Fruit fly (Drosophila melanogaster) whole organism, wandering third instar larva: ENCODE results near the gene Sbat.
A peak's percentile ranks its signal among the peaks of the same experiment; 100 is the strongest.

ENCODE experiments used
- Abd-B ChIP-seq: fragments of >200 bp; optimal IDR thresholded peaks from 2 replicates; lab custom pipeline; 2017; ENCODE audit warnings: missing biosample characterization, missing genetic modification characterization
- CG32264 ChIP-seq: fragments of 200-800 bp; sonication (Bioruptor generic); optimal IDR thresholded peaks from 2 replicates; lab custom pipeline; 2016; ENCODE audit warnings: missing biosample characterization, missing genetic modification characterization
- CG9705 ChIP-seq: fragments of 200-800 bp; sonication (Bioruptor generic); optimal IDR thresholded peaks from 2 replicates; lab custom pipeline; 2018; ENCODE audit warnings: missing biosample characterization, mild to moderate bottlenecking, missing genetic modification characterization
- CrebA ChIP-seq: fragments of 200-800 bp; sonication (Bioruptor generic); optimal IDR thresholded peaks from 2 replicates; lab custom pipeline; 2016; ENCODE audit warnings: missing biosample characterization, mild to moderate bottlenecking, missing genetic modification characterization, borderline replicate concordance
- Dfd ChIP-seq: fragments of >200 bp; optimal IDR thresholded peaks from 2 replicates; lab custom pipeline; 2017; ENCODE audit warnings: missing biosample characterization, missing genetic modification characterization
- Dif ChIP-seq: fragments of 200-275, 200-300 bp; sonication (Bioruptor generic); optimal IDR thresholded peaks from 2 replicates; lab custom pipeline; 2018; ENCODE audit warnings: missing biosample characterization, missing genetic modification characterization; ENCODE audit not compliant: partially characterized antibody
- GATAd ChIP-seq: sonication (Bioruptor generic); optimal IDR thresholded peaks from 2 replicates; lab custom pipeline; 2016; ENCODE audit warnings: missing biosample characterization, missing genetic modification characterization
- HLH106 ChIP-seq: fragments of 200-800 bp; optimal IDR thresholded peaks from 3 replicates; lab custom pipeline; 2019; ENCODE audit warnings: missing biosample characterization, mild to moderate bottlenecking, missing genetic modification characterization, moderate library complexity
- Hnf4 ChIP-seq: fragments of 200-800 bp; sonication (Bioruptor generic); optimal IDR thresholded peaks from 2 replicates; lab custom pipeline; 2016; ENCODE audit warnings: missing biosample characterization, mild to moderate bottlenecking, missing genetic modification characterization
- Hr78 ChIP-seq: fragments of >200 bp; optimal IDR thresholded peaks from 2 replicates; lab custom pipeline; 2017; ENCODE audit warnings: missing biosample characterization, missing genetic modification characterization
- Hr83 ChIP-seq: fragments of 200-300 bp; sonication (Bioruptor generic); optimal IDR thresholded peaks from 2 replicates; lab custom pipeline; 2016; ENCODE audit warnings: missing biosample characterization, mild to moderate bottlenecking, missing genetic modification characterization, moderate library complexity; ENCODE audit not compliant: poor library complexity, severe bottlenecking
- Jra ChIP-seq: sonication (Bioruptor generic); optimal IDR thresholded peaks from 2 replicates; lab custom pipeline; 2016; ENCODE audit warnings: missing biosample characterization, missing genetic modification characterization
- Mio ChIP-seq: sonication (Bioruptor generic); optimal IDR thresholded peaks from 2 replicates; lab custom pipeline; 2016; ENCODE audit warnings: missing biosample characterization, missing genetic modification characterization
- OdsH ChIP-seq: fragments of 200-800 bp; sonication (Bioruptor generic); optimal IDR thresholded peaks from 2 replicates; lab custom pipeline; 2016; ENCODE audit warnings: missing biosample characterization, mild to moderate bottlenecking, missing genetic modification characterization
- Rel ChIP-seq, 2 experiments: fragments of 200-800 bp; sonication (Bioruptor generic) in 1 of 2; optimal IDR thresholded peaks; 2 replicates in 1 of 2; 3 replicates in 1 of 2; lab custom pipeline; 2016 to 2019; ENCODE audit warnings: mild to moderate bottlenecking in 2 of 2, missing biosample characterization in 2 of 2, missing genetic modification characterization in 2 of 2, moderate library complexity in 1 of 2
- Sp1 ChIP-seq: fragments of 200-800 bp; sonication (Bioruptor generic); optimal IDR thresholded peaks from 3 replicates; lab custom pipeline; 2019; ENCODE audit warnings: missing biosample characterization, mild to moderate bottlenecking, missing genetic modification characterization, moderate library complexity
- Vsx2 ChIP-seq: fragments of 200-300, 225-300 bp; sonication (Bioruptor generic); optimal IDR thresholded peaks from 2 replicates; lab custom pipeline; 2018; ENCODE audit warnings: missing biosample characterization, missing genetic modification characterization; ENCODE audit not compliant: partially characterized antibody
- br ChIP-seq: fragments of 200-800 bp; sonication (Bioruptor generic); optimal IDR thresholded peaks from 2 replicates; lab custom pipeline; 2016; ENCODE audit warnings: missing biosample characterization, missing genetic modification characterization
- brk ChIP-seq: fragments of 200-800 bp; sonication (Bioruptor generic); optimal IDR thresholded peaks from 2 replicates; lab custom pipeline; 2016; ENCODE audit warnings: missing biosample characterization, mild to moderate bottlenecking, missing genetic modification characterization
- dl ChIP-seq, 2 experiments: fragments of 175-275, 200-275 bp in 1 of 2; fragments of 200-275 bp in 1 of 2; sonication (Bioruptor generic); optimal IDR thresholded peaks; lab custom pipeline; 2018; ENCODE audit warnings: mild to moderate bottlenecking in 2 of 2, missing biosample characterization in 2 of 2, missing genetic modification characterization in 2 of 2, moderate library complexity in 2 of 2; ENCODE audit not compliant: partially characterized antibody in 2 of 2, insufficient read depth in 1 of 2
- dmrt93B ChIP-seq: fragments of 200-800 bp; sonication (Bioruptor generic); optimal IDR thresholded peaks from 2 replicates; lab custom pipeline; 2018; ENCODE audit warnings: missing biosample characterization, mild to moderate bottlenecking, missing genetic modification characterization
- dsf ChIP-seq: sonication (Bioruptor generic); optimal IDR thresholded peaks from 2 replicates; lab custom pipeline; 2016; ENCODE audit warnings: missing biosample characterization, missing genetic modification characterization, borderline replicate concordance
- ey ChIP-seq: fragments of 200-800 bp; sonication (Bioruptor generic); optimal IDR thresholded peaks from 2 replicates; lab custom pipeline; 2016; ENCODE audit warnings: missing biosample characterization, missing genetic modification characterization
- foxo ChIP-seq, 2 experiments: fragments of 200-800 bp; sonication (Bioruptor generic); optimal IDR thresholded peaks; 2 replicates in 1 of 2; 3 replicates in 1 of 2; lab custom pipeline; 2016 to 2017; ENCODE audit warnings: missing biosample characterization in 2 of 2, missing genetic modification characterization in 2 of 2
- fru ChIP-seq: fragments of 200-800 bp; sonication (Bioruptor generic); optimal IDR thresholded peaks from 3 replicates; lab custom pipeline; 2016; ENCODE audit warnings: missing biosample characterization, mild to moderate bottlenecking, missing genetic modification characterization
- h ChIP-seq: fragments of 200-800 bp; sonication (Bioruptor generic); optimal IDR thresholded peaks from 3 replicates; lab custom pipeline; 2016; ENCODE audit warnings: missing biosample characterization, mild to moderate bottlenecking, missing genetic modification characterization
- pan ChIP-seq: fragments of >200 bp; optimal IDR thresholded peaks from 2 replicates; lab custom pipeline; 2017
- psq ChIP-seq: fragments of 200-800 bp; sonication (Bioruptor generic); optimal IDR thresholded peaks from 3 replicates; lab custom pipeline; 2017; ENCODE audit warnings: missing biosample characterization, mild to moderate bottlenecking, missing genetic modification characterization, moderate library complexity
- rgr ChIP-seq: fragments of 200-800 bp; sonication (Bioruptor generic); optimal IDR thresholded peaks from 3 replicates; lab custom pipeline; 2016; ENCODE audit warnings: missing biosample characterization, mild to moderate bottlenecking, missing genetic modification characterization
- sage ChIP-seq: fragments of 200-800 bp; sonication (Bioruptor generic); optimal IDR thresholded peaks from 2 replicates; lab custom pipeline; 2016; ENCODE audit warnings: missing biosample characterization, mild to moderate bottlenecking, missing genetic modification characterization
- sv ChIP-seq: fragments of 200-800 bp; sonication (Bioruptor generic); optimal IDR thresholded peaks from 3 replicates; lab custom pipeline; 2016; ENCODE audit warnings: missing biosample characterization, missing genetic modification characterization
- tai ChIP-seq: sonication (Bioruptor generic); optimal IDR thresholded peaks from 2 replicates; lab custom pipeline; 2016; ENCODE audit warnings: missing biosample characterization, missing genetic modification characterization
- usp ChIP-seq: fragments of >200 bp; optimal IDR thresholded peaks from 2 replicates; lab custom pipeline; 2017; ENCODE audit warnings: missing biosample characterization, missing genetic modification characterization
- woc ChIP-seq: sonication (Bioruptor generic); optimal IDR thresholded peaks from 2 replicates; lab custom pipeline; 2016; ENCODE audit warnings: missing biosample characterization, mild to moderate bottlenecking, missing genetic modification characterization

Sbat gene

dm6 chr2L:2873729-2874127, 4.4 kb upstream of the Sbat start:
- TF ChIP-seq woc = peak; percentile 29
- no peak for TF ChIP-seq Dif

dm6 chr2L:2874185-2874541, 4.0 kb upstream of the Sbat start, which contains the start of gene Ifrd1:
Ifrd1 (minus strand) TSS chr2L:2874489.
- TF ChIP-seq br (GFP tag; lab: Kevin White, UChicago) (no peak), Mio (GFP tag; lab: Kevin White, UChicago) (no peak), h (GFP tag; lab: Kevin White, UChicago) (no peak), Jra (no peak), sv (no peak), dl (GFP tag; optimal IDR thresholded peaks at IDR 0.05; lab: Kevin White, UChicago; ENCODE audit: insufficient read depth in 1 of 2, partially characterized antibody in 2 of 2) (no peak), Vsx2 (GFP tag; lab: Kevin White, UChicago) (no peak), GATAd (GFP tag; lab: Kevin White, UChicago) (no peak), tai (no peak), fru (GFP tag; lab: Kevin White, UChicago) (no peak), rgr (no peak), CrebA (GFP tag; lab: Kevin White, UChicago) (no peak), CG32264 (GFP tag; lab: Kevin White, UChicago) (no peak), foxo (GFP tag; optimal IDR thresholded peaks at IDR 0.05; lab: Kevin White, UChicago) (no peak), pan (lab: Kevin White, UChicago) (no peak), Rel (GFP tag; optimal IDR thresholded peaks at IDR 0.05; lab: Kevin White, UChicago) (no peak), Rel (tag; optimal IDR thresholded peaks at IDR 0.05; lab: Kevin White, UChicago) (no peak), OdsH (GFP tag; lab: Kevin White, UChicago) (no peak), sage (GFP tag; lab: Kevin White, UChicago) (no peak)

- peak; percentile 68 for TF ChIP-seq brk (GFP tag; lab: Kevin White, UChicago)
- peak; percentile 64 for TF ChIP-seq fru (GFP tag; lab: Kevin White, UChicago)
- no peak for TF ChIP-seq usp (GFP tag; lab: Kevin White, UChicago)
- peak; percentile 23 for TF ChIP-seq br (GFP tag; lab: Kevin White, UChicago)
- peak; percentile 68 for TF ChIP-seq dmrt93B (GFP tag; lab: Kevin White, UChicago)
- peak; percentile 42 for TF ChIP-seq Jra
- no peak for TF ChIP-seq Mio (GFP tag; lab: Kevin White, UChicago)
- peak in 1 of 2 experiments; percentile 31 for TF ChIP-seq dl (GFP tag; optimal IDR thresholded peaks at IDR 0.05; lab: Kevin White, UChicago; ENCODE audit: insufficient read depth in 1 of 2, partially characterized antibody in 2 of 2)
- TF ChIP-seq Sp1 = peak; percentile 48
- peak; percentile 88 for TF ChIP-seq Hnf4
- TF ChIP-seq GATAd (GFP tag; lab: Kevin White, UChicago) = no peak
- TF ChIP-seq sv = peak; percentile 43
- TF ChIP-seq foxo (GFP tag; optimal IDR thresholded peaks at IDR 0.05; lab: Kevin White, UChicago) = peak in 1 of 2 experiments; percentile 78
- peak; percentile 47 for TF ChIP-seq Hr83
- peak; percentile 71 for TF ChIP-seq Rel (GFP tag; optimal IDR thresholded peaks at IDR 0.05; lab: Kevin White, UChicago)
- TF ChIP-seq Rel (tag; optimal IDR thresholded peaks at IDR 0.05; lab: Kevin White, UChicago) = peak; percentile 88
- peak; percentile 51 for TF ChIP-seq OdsH (GFP tag; lab: Kevin White, UChicago)
- TF ChIP-seq CG9705 (GFP tag; lab: Kevin White, UChicago) = peak; percentile 28
- peak; percentile 46 for TF ChIP-seq dsf
- no peak for TF ChIP-seq Hr78
- TF ChIP-seq h (GFP tag; lab: Kevin White, UChicago) = peak; percentile 57
- no peak for TF ChIP-seq pan (lab: Kevin White, UChicago)
- no peak for TF ChIP-seq tai
- TF ChIP-seq psq (GFP tag; lab: Kevin White, UChicago) = peak; percentile 68
- peak; percentile 42 for TF ChIP-seq sage (GFP tag; lab: Kevin White, UChicago)
- peak; percentile 31 for TF ChIP-seq Dif
- TF ChIP-seq rgr = peak; percentile 58
- no peak for TF ChIP-seq CG32264 (GFP tag; lab: Kevin White, UChicago)
- TF ChIP-seq Dfd = no peak
- no peak for TF ChIP-seq Abd-B (GFP tag; lab: Kevin White, UChicago)
- TF ChIP-seq ey (GFP tag; lab: Kevin White, UChicago) = peak; percentile 51
- TF ChIP-seq HLH106 (tag; lab: Kevin White, UChicago) = peak; percentile 74
- TF ChIP-seq woc = peak; percentile 76
Observed at dm6 chr2L:2874542-2875194, 3.5 kb upstream of the Sbat start, which contains the start of gene CG8814. CG8814 (plus strand) TSS chr2L:2874890.
